Worm (Caenorhabditis elegans) whole organism, L1 larva: ENCODE results near the gene Y57G11B.3.

ENCODE experiments used
- C04F5.9 ChIP-seq: sonication (generic microtip); optimal IDR thresholded peaks from 2 replicates; lab custom pipeline; 2016; ENCODE audit warnings: missing genetic modification characterization, missing compliant biosample characterization
- C34B4.2 ChIP-seq: sonication (generic microtip); optimal IDR thresholded peaks from 2 replicates; lab custom pipeline; 2017; ENCODE audit warnings: mild to moderate bottlenecking, missing genetic modification characterization, missing compliant biosample characterization
- F16B12.6 ChIP-seq: fragments of 150-350 bp; optimal IDR thresholded peaks from 2 replicates; lab custom pipeline; 2014; ENCODE audit warnings: missing biosample characterization, missing genetic modification characterization
- Y116A8C.19 ChIP-seq: sonication (generic microtip); optimal IDR thresholded peaks from 2 replicates; lab custom pipeline; 2016; ENCODE audit warnings: missing compliant biosample characterization, missing genetic modification characterization, borderline replicate concordance
- aly-2 ChIP-seq: fragments of 150-350 bp; optimal IDR thresholded peaks from 2 replicates; lab custom pipeline; 2014; ENCODE audit warnings: missing biosample characterization, missing genetic modification characterization
- ama-1 ChIP-seq: fragments of 150-350 bp; optimal IDR thresholded peaks from 2 replicates; lab custom pipeline; 2014
- blmp-1 ChIP-seq: fragments of 150-350 bp; optimal IDR thresholded peaks from 2 replicates; lab custom pipeline; 2014; ENCODE audit warnings: missing biosample characterization, missing genetic modification characterization
- ceh-63 ChIP-seq: fragments of 200-800 bp; sonication (Bioruptor generic); optimal IDR thresholded peaks from 2 replicates; lab custom pipeline; 2018; ENCODE audit warnings: mild to moderate bottlenecking, missing genetic modification characterization, missing compliant biosample characterization
- ceh-8 ChIP-seq: fragments of 200-800 bp; sonication (Bioruptor generic); optimal IDR thresholded peaks from 2 replicates; lab custom pipeline; 2018; ENCODE audit warnings: mild to moderate bottlenecking, missing genetic modification characterization, moderate library complexity, missing compliant biosample characterization
- ceh-82 ChIP-seq, 3 experiments: fragments of 150-350 bp in 1 of 3; sonication (generic microtip) in 2 of 3; optimal IDR thresholded peaks; 2 replicates each; lab custom pipeline; 2014 to 2017; ENCODE audit warnings: missing biosample characterization in 3 of 3, missing genetic modification characterization in 3 of 3
- dsc-1 ChIP-seq: sonication (generic microtip); optimal IDR thresholded peaks from 2 replicates; lab custom pipeline; 2016; ENCODE audit warnings: mild to moderate bottlenecking, missing genetic modification characterization, missing compliant biosample characterization
- efl-1 ChIP-seq, 4 experiments: fragments of 150-350 bp; optimal IDR thresholded peaks in 3 of 4; peaks in 1 of 4; 1 replicate in 1 of 4; 2 replicates in 3 of 4; lab custom pipeline; 2014; ENCODE audit warnings: missing biosample characterization in 2 of 4, missing genetic modification characterization in 2 of 4, missing genetic modification reagents in 2 of 4
- egl-27 ChIP-seq, 2 experiments: fragments of 150-350 bp in 1 of 2; sonication (generic microtip); optimal IDR thresholded peaks; 3 replicates each; lab custom pipeline; 2017 to 2018; ENCODE audit warnings: missing biosample characterization in 2 of 2, missing genetic modification characterization in 2 of 2, missing genetic modification reagents in 2 of 2
- elt-2 ChIP-seq: sonication (generic microtip); optimal IDR thresholded peaks from 2 replicates; lab custom pipeline; 2016; ENCODE audit warnings: missing genetic modification characterization, mild to moderate bottlenecking, inconsistent platforms, missing compliant biosample characterization, missing genetic modification reagents
- ets-5 ChIP-seq: fragments of 200-800 bp; sonication (Bioruptor generic); IDR thresholded peaks from 2 replicates; pipeline ENCODE4 v1.3.6; 2022; ENCODE audit warnings: missing genetic modification characterization, missing compliant biosample characterization
- fkh-10 ChIP-seq: sonication (generic microtip); optimal IDR thresholded peaks from 2 replicates; lab custom pipeline; 2017; ENCODE audit warnings: missing biosample characterization, missing genetic modification reagents, missing genetic modification characterization
- fkh-4 ChIP-seq: sonication (generic microtip); optimal IDR thresholded peaks from 2 replicates; lab custom pipeline; 2016; ENCODE audit warnings: missing compliant biosample characterization, missing genetic modification characterization, borderline replicate concordance
- fkh-8 ChIP-seq: sonication (generic microtip); optimal IDR thresholded peaks from 2 replicates; lab custom pipeline; 2016; ENCODE audit warnings: mild to moderate bottlenecking, missing genetic modification characterization, missing compliant biosample characterization
- fos-1 ChIP-seq: fragments of 150-350 bp; optimal IDR thresholded peaks from 2 replicates; lab custom pipeline; 2014; ENCODE audit warnings: missing biosample characterization, missing genetic modification characterization
- hlh-4 ChIP-seq: sonication (generic microtip); optimal IDR thresholded peaks from 2 replicates; lab custom pipeline; 2016; ENCODE audit warnings: mild to moderate bottlenecking, missing genetic modification characterization, missing compliant biosample characterization
- hpl-2 ChIP-seq: fragments of 150-350 bp; optimal IDR thresholded peaks from 2 replicates; lab custom pipeline; 2014; ENCODE audit warnings: missing biosample characterization, missing genetic modification reagents, missing genetic modification characterization
- jun-1 ChIP-seq: fragments of 150-350 bp; optimal IDR thresholded peaks from 2 replicates; lab custom pipeline; 2014; ENCODE audit warnings: missing biosample characterization, missing genetic modification reagents, missing genetic modification characterization
- lin-14 ChIP-seq: fragments of 200-800 bp; sonication (Bioruptor generic); optimal IDR thresholded peaks from 2 replicates; lab custom pipeline; 2018; ENCODE audit warnings: mild to moderate bottlenecking, missing genetic modification characterization, moderate library complexity, missing compliant biosample characterization
- lin-15B ChIP-seq: fragments of 150-350 bp; sonication (generic microtip); optimal IDR thresholded peaks from 3 replicates; lab custom pipeline; 2014; ENCODE audit warnings: missing biosample characterization, missing genetic modification characterization
- lir-3 ChIP-seq: sonication (generic microtip); optimal IDR thresholded peaks from 2 replicates; lab custom pipeline; 2016; ENCODE audit warnings: mild to moderate bottlenecking, missing genetic modification characterization, moderate library complexity, missing compliant biosample characterization; ENCODE audit not compliant: poor library complexity
- mdl-1 ChIP-seq, 2 experiments: fragments of 150-350 bp; optimal IDR thresholded peaks; 2 replicates each; lab custom pipeline; 2014 to 2017; ENCODE audit warnings: missing biosample characterization in 2 of 2, missing genetic modification characterization in 2 of 2, inconsistent platforms in 1 of 2
- nhr-12 ChIP-seq: sonication (generic microtip); optimal IDR thresholded peaks from 2 replicates; lab custom pipeline; 2017; ENCODE audit warnings: missing biosample characterization, missing genetic modification characterization
- nhr-19 ChIP-seq: fragments of 200-800 bp; sonication (Bioruptor generic); conservative IDR thresholded peaks from 2 replicates; pipeline ENCODE4 v1.3.6; 2022; ENCODE audit warnings: missing genetic modification characterization, missing compliant biosample characterization
- nhr-20 ChIP-seq: sonication (generic microtip); optimal IDR thresholded peaks from 2 replicates; lab custom pipeline; 2016; ENCODE audit warnings: mild to moderate bottlenecking, missing genetic modification characterization, missing compliant biosample characterization
- nhr-28 ChIP-seq: fragments of 150-350 bp; optimal IDR thresholded peaks from 2 replicates; lab custom pipeline; 2014; ENCODE audit warnings: missing biosample characterization, missing genetic modification characterization
- pag-3 ChIP-seq: sonication (generic microtip); optimal IDR thresholded peaks from 2 replicates; lab custom pipeline; 2017; ENCODE audit warnings: missing genetic modification characterization, mild to moderate bottlenecking, missing compliant biosample characterization, antibody characterized with exemption, borderline replicate concordance; ENCODE audit not compliant: insufficient read depth
- pax-3 ChIP-seq: fragments of 200-800 bp; sonication (Bioruptor generic); optimal IDR thresholded peaks from 2 replicates; lab custom pipeline; 2018; ENCODE audit warnings: mild to moderate bottlenecking, missing genetic modification characterization, moderate library complexity, missing compliant biosample characterization
- pqm-1 ChIP-seq: sonication (generic microtip); optimal IDR thresholded peaks from 3 replicates; lab custom pipeline; 2017; ENCODE audit warnings: missing biosample characterization, missing genetic modification characterization
- rnt-1 ChIP-seq: sonication (generic microtip); optimal IDR thresholded peaks from 2 replicates; lab custom pipeline; 2016; ENCODE audit warnings: mild to moderate bottlenecking, missing genetic modification characterization, moderate library complexity, missing compliant biosample characterization
- skn-1 ChIP-seq: fragments of 150-350 bp; optimal IDR thresholded peaks from 2 replicates; lab custom pipeline; 2014; ENCODE audit warnings: missing biosample characterization, missing genetic modification characterization
- snpc-4 ChIP-seq: fragments of 150-350 bp; optimal IDR thresholded peaks from 2 replicates; lab custom pipeline; 2014; ENCODE audit warnings: missing biosample characterization, missing genetic modification characterization
- sox-4 ChIP-seq: sonication (generic microtip); optimal IDR thresholded peaks from 2 replicates; lab custom pipeline; 2016; ENCODE audit warnings: missing genetic modification characterization, missing compliant biosample characterization
- sptf-1 ChIP-seq: fragments of 150-350 bp; optimal IDR thresholded peaks from 2 replicates; lab custom pipeline; 2014; ENCODE audit warnings: missing biosample characterization, missing genetic modification characterization
- swsn-7 ChIP-seq: sonication (generic microtip); optimal IDR thresholded peaks from 2 replicates; lab custom pipeline; 2016; ENCODE audit warnings: missing genetic modification characterization, missing compliant biosample characterization
- tbx-2 ChIP-seq: sonication (generic microtip); optimal IDR thresholded peaks from 2 replicates; lab custom pipeline; 2016; ENCODE audit warnings: missing genetic modification characterization, missing compliant biosample characterization
- unc-130 ChIP-seq: fragments of 150-350 bp; optimal IDR thresholded peaks from 2 replicates; lab custom pipeline; 2017; ENCODE audit warnings: missing biosample characterization, missing genetic modification characterization, inconsistent platforms
- unc-30 ChIP-seq: sonication (generic microtip); optimal IDR thresholded peaks from 2 replicates; lab custom pipeline; 2017; ENCODE audit warnings: missing biosample characterization, missing genetic modification characterization
- unc-62 ChIP-seq: fragments of 150-350 bp; optimal IDR thresholded peaks from 2 replicates; lab custom pipeline; 2014; ENCODE audit warnings: missing biosample characterization, missing genetic modification reagents, missing genetic modification characterization
- unc-98 ChIP-seq: fragments of 200-800 bp; sonication (Bioruptor generic); IDR thresholded peaks from 2 replicates; pipeline ENCODE4 v1.3.6; 2022; ENCODE audit warnings: missing genetic modification characterization, missing compliant biosample characterization
- xbp-1 ChIP-seq: sonication (generic microtip); optimal IDR thresholded peaks from 2 replicates; lab custom pipeline; 2016; ENCODE audit warnings: missing genetic modification characterization, missing compliant biosample characterization

The Y57G11B.3 gene

DNA sequence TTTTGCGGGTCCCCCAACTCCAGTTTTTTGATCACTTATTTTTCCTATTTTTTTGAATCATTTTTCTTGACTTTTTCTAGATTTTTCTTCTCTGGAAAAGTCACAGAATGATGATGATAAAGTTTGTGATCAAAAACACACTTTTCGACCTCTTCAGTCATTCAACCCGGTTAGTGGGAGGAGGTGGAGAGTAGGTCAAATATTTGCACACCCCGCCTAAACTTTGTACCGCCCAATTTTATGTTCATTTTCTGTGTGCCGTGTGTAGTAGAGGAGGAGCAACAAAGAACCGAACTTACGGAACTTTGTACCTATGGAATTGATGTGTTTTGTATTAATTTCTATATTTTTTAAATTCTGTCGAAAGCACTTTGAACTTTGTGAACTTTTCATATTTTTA, 43.3 kb upstream of the Y57G11B.3 start:
- TF ChIP-seq nhr-19 (GFP tag; lab: Robert Waterston, UW) (no peak), F16B12.6 (tag; lab: Kevin White, UChicago) (no peak), fos-1 (tag; lab: Kevin White, UChicago) (no peak), unc-98 (no peak), nhr-20 (peak; percentile 22), fkh-4 (tag; lab: Kevin White, UChicago) (no peak), lir-3 (tag; lab: Kevin White, UChicago) (no peak), unc-62 (GFP tag; lab: Kevin White, UChicago) (no peak), nhr-12 (tag; lab: Kevin White, UChicago) (no peak), efl-1 (optimal IDR thresholded peaks at IDR 0.05; lab: Kevin White, UChicago) (no peak), efl-1 (GFP tag; optimal IDR thresholded peaks at IDR 0.05 in 1 of 2; lab: Kevin White, UChicago) (peak in 1 of 2 experiments; percentile 89), elt-2 (tag; lab: Kevin White, UChicago) (no peak), egl-27 (tag; optimal IDR thresholded peaks at IDR 0.05; lab: Kevin White, UChicago) (no peak)

DNA sequence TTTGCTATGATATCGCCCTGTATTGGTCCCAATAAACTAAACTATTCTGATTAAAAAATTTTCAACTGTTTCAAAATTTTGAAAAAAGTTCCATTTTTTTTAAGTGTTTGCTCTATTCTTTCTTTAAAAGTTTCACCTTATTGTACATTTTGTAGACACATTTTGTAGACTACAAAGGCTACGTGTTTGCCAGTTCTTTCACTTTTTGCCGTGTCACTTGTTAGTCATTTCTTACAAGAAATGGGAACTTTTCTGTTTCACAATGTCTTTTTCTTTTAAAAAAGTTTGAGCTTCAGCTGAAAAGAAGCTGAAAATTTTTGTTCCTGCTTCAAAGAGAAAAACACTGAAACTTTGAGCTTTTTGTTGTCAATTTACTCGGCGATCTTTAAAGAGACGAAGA, 42.9 kb upstream of the Y57G11B.3 start:
- TF ChIP-seq fos-1 (tag; lab: Kevin White, UChicago) (no peak), blmp-1 (tag; lab: Kevin White, UChicago) (peak; percentile 14), rnt-1 (tag; lab: Kevin White, UChicago) (no peak), efl-1 (optimal IDR thresholded peaks at IDR 0.05; lab: Kevin White, UChicago) (no peak), efl-1 (GFP tag; optimal IDR thresholded peaks at IDR 0.05 in 1 of 2; lab: Kevin White, UChicago) (peak in 1 of 2 experiments; percentile 51), ceh-82 (tag; optimal IDR thresholded peaks at IDR 0.05; lab: Kevin White, UChicago) (no peak)
- TF ChIP-seq, all 84 proteins: peak for 2

DNA sequence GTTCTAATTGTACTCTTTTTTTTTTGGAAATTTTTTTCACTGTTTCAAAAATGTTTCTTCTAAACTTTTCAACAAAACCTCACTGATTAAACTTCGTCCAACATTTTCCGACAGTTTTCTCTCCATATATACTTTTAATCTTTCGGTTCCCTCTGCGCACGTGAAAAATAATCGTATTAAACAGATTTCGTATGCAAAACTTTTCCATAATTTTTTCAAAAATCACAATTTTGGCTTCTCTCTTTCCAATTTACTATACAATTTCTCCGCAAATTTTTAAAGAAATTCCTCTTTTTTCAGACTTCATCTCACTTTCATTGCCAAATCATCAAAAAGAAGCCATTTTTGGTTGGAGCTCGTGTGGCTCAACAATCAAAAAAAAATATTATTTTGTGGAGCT, 42.1 kb upstream of the Y57G11B.3 start, which contains the start of gene dmd-6:
TSS of gene dmd-6 (plus strand) at position 301 of the 400 bp plus-strand sequence.
- TF ChIP-seq pqm-1 (tag; lab: Kevin White, UChicago) (no peak), C34B4.2 (tag; lab: Kevin White, UChicago) (no peak)

DNA sequence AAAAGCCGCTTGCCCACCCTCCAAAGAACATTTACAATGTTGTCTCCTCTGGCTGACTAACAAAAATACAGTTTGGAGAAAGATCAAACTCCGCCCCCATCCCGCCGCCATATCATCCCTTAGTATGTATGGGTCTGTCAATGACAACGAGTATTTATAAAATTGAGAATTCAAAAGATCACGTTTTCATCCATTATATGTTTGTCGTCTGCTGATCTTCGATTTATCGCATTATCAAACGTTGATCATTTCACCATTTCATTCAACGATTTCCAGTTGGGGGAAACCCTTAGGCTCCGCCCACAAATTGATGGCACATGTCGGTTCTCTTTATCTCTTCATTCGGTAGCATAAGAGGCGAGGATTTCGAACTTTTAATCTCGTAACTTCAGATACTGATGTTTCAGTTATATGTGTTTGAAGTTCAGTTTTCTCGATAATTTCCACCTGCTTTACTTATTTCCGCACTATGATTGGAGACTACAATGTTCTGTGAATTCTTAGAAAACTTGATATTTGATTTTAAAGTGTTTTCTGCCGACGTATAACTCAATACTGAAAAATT, 40.1 kb upstream of the Y57G11B.3 start:
- TF ChIP-seq pax-3 (tag; lab: Kevin White, UChicago): no peak
- no peak for TF ChIP-seq sox-4 (tag; lab: Kevin White, UChicago)
- TF ChIP-seq fkh-10: no peak
- no peak for TF ChIP-seq snpc-4 (tag; lab: Kevin White, UChicago)
- TF ChIP-seq efl-1 (optimal IDR thresholded peaks at IDR 0.05; lab: Kevin White, UChicago): no peak
- peak in 1 of 2 experiments; percentile 66 for TF ChIP-seq efl-1 (GFP tag; optimal IDR thresholded peaks at IDR 0.05 in 1 of 2; lab: Kevin White, UChicago)
- peak; percentile 44 for TF ChIP-seq jun-1 (tag; lab: Kevin White, UChicago)
- peak; percentile 77 for TF ChIP-seq nhr-19 (GFP tag; lab: Robert Waterston, UW)
- TF ChIP-seq pag-3: no peak
- no peak for TF ChIP-seq Y116A8C.19 (tag; lab: Kevin White, UChicago)
- no peak for TF ChIP-seq hpl-2
- no peak for TF ChIP-seq F16B12.6 (tag; lab: Kevin White, UChicago)
- TF ChIP-seq skn-1 (tag; lab: Kevin White, UChicago): no peak
- TF ChIP-seq lin-15B (tag; lab: Kevin White, UChicago): no peak
- TF ChIP-seq swsn-7 (tag; lab: Kevin White, UChicago): no peak
- TF ChIP-seq ets-5: no peak
- TF ChIP-seq dsc-1 (tag; lab: Kevin White, UChicago): peak; percentile 21
- no peak for TF ChIP-seq aly-2 (tag; lab: Kevin White, UChicago)
- no peak for TF ChIP-seq ama-1 (lab: Kevin White, UChicago)
- TF ChIP-seq ceh-8 (GFP tag; lab: Kevin White, UChicago): no peak
- peak; percentile 63 for TF ChIP-seq lin-14 (GFP tag; lab: Kevin White, UChicago)
- no peak for TF ChIP-seq unc-30
- TF ChIP-seq xbp-1: peak; percentile 10
- no peak for TF ChIP-seq elt-2 (tag; lab: Kevin White, UChicago)
- TF ChIP-seq tbx-2 (tag; lab: Kevin White, UChicago): peak; percentile 52
- no peak for TF ChIP-seq hlh-4
- no peak for TF ChIP-seq nhr-12 (tag; lab: Kevin White, UChicago)
- peak; percentile 40 for TF ChIP-seq fkh-8 (tag; lab: Kevin White, UChicago)
- peak; percentile 33 for TF ChIP-seq unc-130 (tag; lab: Kevin White, UChicago)
- TF ChIP-seq C04F5.9 (tag; lab: Kevin White, UChicago): no peak
- peak in 1 of 2 experiments; percentile 63 for TF ChIP-seq mdl-1 (tag; optimal IDR thresholded peaks at IDR 0.05; lab: Kevin White, UChicago)
- no peak for TF ChIP-seq nhr-28 (tag; lab: Kevin White, UChicago)
- TF ChIP-seq sptf-1 (tag; lab: Kevin White, UChicago): no peak
- TF ChIP-seq ceh-63 (GFP tag; lab: Kevin White, UChicago): no peak
